Fruit fly (Drosophila melanogaster): ENCODE results near the gene ScsbetaG.
A peak's percentile ranks its signal among the peaks of the same experiment; 100 is the strongest.

ScsbetaG gene

DNA sequence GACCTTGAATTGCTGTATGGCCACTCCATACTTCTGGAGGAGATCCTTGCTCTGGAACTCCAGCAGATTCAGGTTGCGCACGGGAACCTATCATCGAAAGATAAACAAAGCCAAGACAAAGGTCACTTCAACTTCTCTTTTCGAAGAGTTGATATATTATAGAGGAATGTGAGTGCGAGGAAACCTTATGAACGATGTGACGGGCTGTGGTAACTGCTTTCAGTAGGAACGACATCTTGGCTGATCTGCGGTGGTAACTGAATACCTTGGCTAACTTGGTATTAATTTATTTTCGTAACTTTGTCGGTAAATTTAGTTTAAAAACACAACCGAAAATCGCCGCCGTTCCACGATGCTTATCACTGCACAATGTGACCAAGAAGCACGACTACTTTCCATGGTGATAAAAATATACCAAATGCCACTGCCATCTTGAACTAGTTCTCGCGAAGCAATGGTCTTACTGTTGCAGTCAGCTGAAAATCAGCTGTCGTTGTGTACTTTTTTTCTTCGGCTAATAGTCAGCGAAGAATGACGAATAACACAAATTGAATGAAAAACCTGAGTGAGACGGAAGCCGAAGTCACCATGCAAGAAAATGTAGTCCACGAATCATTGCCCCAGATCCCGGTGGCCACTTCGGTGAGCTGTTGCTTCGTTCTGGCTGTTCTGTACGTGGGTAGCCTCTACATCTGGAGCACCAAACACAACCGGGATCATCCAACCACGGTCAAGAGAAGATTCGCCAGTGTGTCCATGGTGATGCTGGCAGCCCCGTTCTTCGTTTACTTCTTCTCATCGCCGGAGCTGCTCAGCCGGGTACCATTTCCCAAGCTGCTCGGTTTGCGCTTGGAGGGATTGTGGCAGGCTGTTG, at the start of gene ScsbetaG, which contains the start of gene Sras (continued):
- TF ChIP-seq ac (GFP tag; optimal IDR thresholded peaks at IDR 0.05) = no peak
- TF ChIP-seq CG3163 (GFP tag; optimal IDR thresholded peaks at IDR 0.05) = no peak
- no peak for TF ChIP-seq so (GFP tag; IDR thresholded peaks at IDR 0.05)
- TF ChIP-seq CG7786 (GFP tag; optimal IDR thresholded peaks at IDR 0.05) = no peak
- peak; percentile 72 for TF ChIP-seq Vsx1 (GFP tag; optimal IDR thresholded peaks at IDR 0.05)
- no peak for TF ChIP-seq sqz (GFP tag; optimal IDR thresholded peaks at IDR 0.05)
- peak; percentile 36 for TF ChIP-seq YL-1 (GFP tag; optimal IDR thresholded peaks at IDR 0.05)
- TF ChIP-seq NFAT (GFP tag; IDR thresholded peaks at IDR 0.05) = no peak
- TF ChIP-seq repo (GFP tag; optimal IDR thresholded peaks at IDR 0.05) = no peak
- no peak for TF ChIP-seq CG14965 (GFP tag; optimal IDR thresholded peaks at IDR 0.05; ENCODE audit: borderline replicate concordance)
- TF ChIP-seq disco-r (GFP tag; optimal IDR thresholded peaks at IDR 0.05) = no peak
- peak; percentile 38 for TF ChIP-seq nmo (GFP tag; optimal IDR thresholded peaks at IDR 0.05)
- peak; percentile 43 for TF ChIP-seq Lhr (GFP tag; optimal IDR thresholded peaks at IDR 0.05)
- TF ChIP-seq chn (GFP tag; optimal IDR thresholded peaks at IDR 0.05) = no peak
- TF ChIP-seq ttk (GFP tag; IDR thresholded peaks at IDR 0.05) = no peak
- TF ChIP-seq sisA (GFP tag; IDR thresholded peaks at IDR 0.05) = no peak
- TF ChIP-seq Bteb2 (GFP tag; optimal IDR thresholded peaks at IDR 0.05) = no peak
- TF ChIP-seq CG2678 (tag; optimal IDR thresholded peaks at IDR 0.05) = no peak
- no peak for TF ChIP-seq CG11696 (GFP tag; IDR thresholded peaks at IDR 0.05)
- no peak for TF ChIP-seq CG7357 (GFP tag; IDR thresholded peaks at IDR 0.05)
- no peak for TF ChIP-seq Doc2 (GFP tag; IDR thresholded peaks at IDR 0.05)
- TF ChIP-seq CG12219 (GFP tag; optimal IDR thresholded peaks at IDR 0.05) = no peak
- no peak for TF ChIP-seq Hey (tag; optimal IDR thresholded peaks at IDR 0.05)
- TF ChIP-seq Lim3 (GFP tag; IDR thresholded peaks at IDR 0.05) = no peak
- no peak for TF ChIP-seq CG6765 (GFP tag; optimal IDR thresholded peaks at IDR 0.05)
- TF ChIP-seq crp (GFP tag; optimal IDR thresholded peaks at IDR 0.05) = peak; percentile 95 to 100
- peak; percentile 75 for TF ChIP-seq D (optimal IDR thresholded peaks at IDR 0.05)
- TF ChIP-seq D (GFP tag; optimal IDR thresholded peaks at IDR 0.05) = no peak
- TF ChIP-seq chm (GFP tag; IDR thresholded peaks at IDR 0.05) = no peak
- no peak for TF ChIP-seq nerfin-2 (GFP tag; IDR thresholded peaks at IDR 0.05; ENCODE audit: partially characterized antibody)
- no peak for TF ChIP-seq CG11504 (tag; optimal IDR thresholded peaks at IDR 0.05)
- TF ChIP-seq CG34224 (GFP tag; IDR thresholded peaks at IDR 0.05; ENCODE audit: partially characterized antibody) = peak; percentile 63; the same call in 2 of the 3 replicates
- TF ChIP-seq Dp (GFP tag; optimal IDR thresholded peaks at IDR 0.05) = peak; percentile 67
- peak; percentile 44 for TF ChIP-seq trem (tag; optimal IDR thresholded peaks at IDR 0.05)
- TF ChIP-seq CG3847 (GFP tag; IDR thresholded peaks at IDR 0.05) = no peak; the same call in 1 of the 2 replicates
- no peak for TF ChIP-seq CG6854 (GFP tag; optimal IDR thresholded peaks at IDR 0.05)
- TF ChIP-seq CG17829 (tag; optimal IDR thresholded peaks at IDR 0.05) = peak; percentile 12
- peak; percentile 43; the same call in 1 of the 3 replicates for TF ChIP-seq Doc3 (GFP tag; IDR thresholded peaks at IDR 0.05; ENCODE audit: partially characterized antibody)
- no peak for TF ChIP-seq tup (GFP tag; optimal IDR thresholded peaks at IDR 0.05)
- TF ChIP-seq CG4707 (GFP tag; optimal IDR thresholded peaks at IDR 0.05) = no peak
- TF ChIP-seq fd102C (GFP tag; optimal IDR thresholded peaks at IDR 0.05) = no peak
- TF ChIP-seq ap (GFP tag; IDR thresholded peaks at IDR 0.05) = no peak
- TF ChIP-seq CG30020 (tag; optimal IDR thresholded peaks at IDR 0.05) = no peak
- TF ChIP-seq CG6791 (GFP tag; IDR thresholded peaks at IDR 0.05; ENCODE audit: partially characterized antibody) = peak; percentile 4; the same call in 1 of the 3 replicates
- peak; percentile 26 for TF ChIP-seq CG33213 (GFP tag; optimal IDR thresholded peaks at IDR 0.05)
- TF ChIP-seq odd (GFP tag; optimal IDR thresholded peaks at IDR 0.05) = no peak
- no peak for TF ChIP-seq btn (GFP tag; optimal IDR thresholded peaks at IDR 0.05)
- TF ChIP-seq D19A (tag; optimal IDR thresholded peaks at IDR 0.05) = no peak
- no peak for TF ChIP-seq pita (GFP tag; optimal IDR thresholded peaks at IDR 0.05)

Data from whole organism, embryonic.